Fruit fly (Drosophila melanogaster): Measurements from ENCODE around the gene Ac76E.

- TF ChIP-seq CG34406 (GFP tag; optimal IDR thresholded peaks at IDR 0.05), result peak; percentile 21
- no peak for TF ChIP-seq CG11902 (GFP tag; optimal IDR thresholded peaks at IDR 0.05)
- peak; percentile 62 for TF ChIP-seq Eip78C (GFP tag)
- peak; percentile 64 for TF ChIP-seq topi (GFP tag; optimal IDR thresholded peaks at IDR 0.05)
- no peak for TF ChIP-seq CG6854 (GFP tag; optimal IDR thresholded peaks at IDR 0.05)
- peak; percentile 29 for TF ChIP-seq CG16779 (tag; optimal IDR thresholded peaks at IDR 0.05)
- peak; percentile 57 for TF ChIP-seq CG6808 (GFP tag; optimal IDR thresholded peaks at IDR 0.05)
- TF ChIP-seq CG8319 (GFP tag; optimal IDR thresholded peaks at IDR 0.05), result no peak
- peak; percentile 39 for TF ChIP-seq OdsH (GFP tag; optimal IDR thresholded peaks at IDR 0.05)
- peak; percentile 29 for TF ChIP-seq dsx (GFP tag; optimal IDR thresholded peaks at IDR 0.05; ENCODE audit: poor library complexity, severe bottlenecking)
- peak; percentile 25 for TF ChIP-seq fd85E (GFP tag; optimal IDR thresholded peaks at IDR 0.05)
- peak; percentile 24 for TF ChIP-seq Hr39 (GFP tag; optimal IDR thresholded peaks at IDR 0.05)
Measured at dm6 chr3L:19896892-19897684, 42.0 kb upstream of the Ac76E start.

Measured in whole organism, prepupa.